Worm (Caenorhabditis elegans): Measurements from ENCODE around the gene sti-1.
A peak's percentile ranks its signal among the peaks of the same experiment; 100 is the strongest.

sti-1 gene

DNA sequence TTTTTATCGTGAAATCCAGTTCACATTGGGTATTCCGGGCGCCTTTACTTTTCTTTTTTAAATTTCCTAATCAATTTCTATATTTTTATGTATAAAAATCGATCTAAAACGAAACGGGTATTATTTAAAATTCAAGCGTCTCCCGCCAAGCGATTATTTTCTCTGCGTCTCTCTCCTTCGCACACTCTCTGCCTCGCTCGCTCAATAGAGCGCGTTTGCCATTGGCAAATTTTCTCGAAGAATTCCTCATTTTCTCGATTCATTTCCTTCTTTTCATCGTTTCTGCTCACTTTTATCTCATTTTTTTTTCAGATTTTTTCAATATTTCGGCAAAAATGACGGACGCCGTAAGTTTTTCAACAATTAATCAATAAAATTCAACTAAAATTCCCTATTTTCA lies at the start of gene sti-1:
Gene sti-1 (plus strand): TSS at position 263 of the 400 bp plus-strand sequence.
- TF ChIP-seq flt-1 (GFP tag; IDR thresholded peaks at IDR 0.05) = no peak
- no peak for TF ChIP-seq ref-1 (GFP tag; conservative IDR thresholded peaks at IDR 0.05)
- TF ChIP-seq klf-2 (GFP tag; conservative IDR thresholded peaks at IDR 0.05) = no peak
- TF ChIP-seq tab-1 (GFP tag; IDR thresholded peaks at IDR 0.05) = no peak
- no peak for TF ChIP-seq T22C8.4 (GFP tag; IDR thresholded peaks at IDR 0.05)
- no peak for TF ChIP-seq ztf-29 (GFP tag; IDR thresholded peaks at IDR 0.05)
- TF ChIP-seq ztf-23 (GFP tag; IDR thresholded peaks at IDR 0.05) = no peak
- peak; percentile 18 for TF ChIP-seq med-1 (GFP tag; optimal IDR thresholded peaks at IDR 0.05; ENCODE audit: insufficient read depth)
- TF ChIP-seq cog-1 (tag; optimal IDR thresholded peaks at IDR 0.05) = peak; percentile 68

DNA sequence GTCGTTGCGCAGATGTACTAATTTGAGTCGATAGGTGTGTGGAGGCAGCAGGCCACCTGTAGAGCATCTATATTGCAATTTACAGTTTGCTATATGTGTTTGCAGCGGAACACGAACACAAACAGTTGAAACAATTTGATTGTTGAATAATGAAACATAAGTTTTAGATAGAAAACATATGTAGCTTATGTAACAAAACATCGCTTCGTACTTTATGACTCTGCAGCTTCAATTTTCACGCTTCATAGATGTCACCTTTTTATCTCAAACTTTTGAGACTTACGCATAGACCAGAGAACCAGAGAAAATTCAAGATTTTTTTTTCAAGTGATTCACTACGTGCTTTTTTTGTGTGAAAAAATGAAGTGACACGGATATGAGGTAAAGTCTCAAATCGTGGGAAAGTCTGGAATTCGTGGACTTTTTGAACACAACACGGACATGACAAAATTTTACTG lies 49.4 kb upstream of the sti-1 start, which contains the start of gene fbxb-72:
Gene fbxb-72 (minus strand): TSS at position 58 of the 458 bp plus-strand sequence.
- TF ChIP-seq ref-1 (GFP tag; conservative IDR thresholded peaks at IDR 0.05) = no peak
- no peak for TF ChIP-seq cog-1 (tag; optimal IDR thresholded peaks at IDR 0.05)
- no peak for TF ChIP-seq klf-2 (GFP tag; conservative IDR thresholded peaks at IDR 0.05)
- peak; percentile 51; the same call in 1 of the 2 replicates for TF ChIP-seq flt-1 (GFP tag; IDR thresholded peaks at IDR 0.05)

DNA sequence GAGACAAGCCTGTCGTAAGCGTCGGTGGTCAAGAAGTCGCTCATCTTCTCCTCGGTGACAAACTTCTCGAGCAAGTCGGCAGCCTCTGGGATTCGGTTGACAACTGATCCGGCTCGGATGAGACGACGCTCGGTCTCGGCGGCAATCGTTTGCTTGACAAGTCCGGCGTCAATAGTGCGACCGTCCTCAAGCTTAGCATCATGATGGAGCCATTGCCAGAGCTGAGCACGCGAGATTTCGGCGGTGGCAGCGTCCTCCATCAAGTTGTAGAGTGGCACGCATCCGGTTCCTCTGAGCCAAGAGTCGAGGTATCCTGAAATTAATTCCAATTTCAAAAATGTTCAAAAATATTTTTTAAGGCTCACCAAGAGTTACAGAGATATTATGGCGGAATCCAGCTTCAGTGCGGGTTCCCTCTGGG lies 48.8 kb upstream of the sti-1 start:
- no peak for TF ChIP-seq flt-1 (GFP tag; IDR thresholded peaks at IDR 0.05)
- TF ChIP-seq med-1 (GFP tag; optimal IDR thresholded peaks at IDR 0.05; ENCODE audit: insufficient read depth) = no peak
- TF ChIP-seq ref-1 (GFP tag; conservative IDR thresholded peaks at IDR 0.05) = no peak
- no peak for TF ChIP-seq klf-2 (GFP tag; conservative IDR thresholded peaks at IDR 0.05)
- no peak for TF ChIP-seq tab-1 (GFP tag; IDR thresholded peaks at IDR 0.05)
- no peak for TF ChIP-seq T22C8.4 (GFP tag; IDR thresholded peaks at IDR 0.05)
- TF ChIP-seq ztf-29 (GFP tag; IDR thresholded peaks at IDR 0.05) = no peak
- no peak for TF ChIP-seq cog-1 (tag; optimal IDR thresholded peaks at IDR 0.05)
- TF ChIP-seq ztf-23 (GFP tag; IDR thresholded peaks at IDR 0.05) = no peak

DNA sequence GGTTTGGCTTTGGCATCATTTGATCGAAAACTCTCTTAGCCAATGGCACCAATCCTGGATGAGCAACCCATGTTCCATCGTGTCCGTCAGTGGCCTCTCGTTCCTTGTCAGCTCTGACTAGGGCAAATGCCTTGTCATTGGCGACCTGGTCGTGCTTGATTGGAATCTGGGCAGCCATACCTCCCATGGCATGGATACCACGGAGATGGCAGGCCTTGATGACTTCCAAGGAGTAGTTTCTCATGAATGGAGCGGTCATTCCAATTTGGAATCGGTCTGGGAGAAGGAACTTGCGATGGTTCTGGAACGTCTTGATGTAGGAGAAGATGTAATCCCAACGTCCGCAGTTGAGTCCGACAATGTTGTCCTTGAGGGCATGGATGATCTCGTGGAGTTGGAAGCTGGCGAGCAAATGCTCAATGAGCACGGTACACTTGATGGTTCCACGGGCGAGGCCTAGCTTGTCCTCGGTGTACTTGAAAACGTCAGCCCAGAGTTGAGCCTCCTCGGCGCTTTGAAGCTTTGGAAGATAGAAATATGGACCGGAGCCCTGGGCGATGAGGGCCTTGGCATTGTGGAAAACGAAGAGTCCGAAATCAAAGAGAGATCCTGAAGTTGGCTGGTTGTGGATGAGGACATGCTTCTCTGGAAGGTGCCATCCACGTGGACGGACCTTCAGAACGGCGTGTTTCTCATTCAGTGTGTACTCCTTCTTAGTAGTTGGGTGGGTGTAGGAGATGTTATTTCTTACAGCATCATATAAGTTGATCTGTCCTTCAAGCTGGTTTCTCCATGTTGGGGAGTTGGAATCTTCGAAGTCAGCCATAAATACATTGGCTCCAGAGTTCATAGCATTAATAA lies 48.1 kb upstream of the sti-1 start:
- TF ChIP-seq klf-2 (GFP tag; conservative IDR thresholded peaks at IDR 0.05) = no peak
- TF ChIP-seq flt-1 (GFP tag; IDR thresholded peaks at IDR 0.05) = 0 out of 2 replicates have a peak, but pooled peaks have one; percentile 45

DNA sequence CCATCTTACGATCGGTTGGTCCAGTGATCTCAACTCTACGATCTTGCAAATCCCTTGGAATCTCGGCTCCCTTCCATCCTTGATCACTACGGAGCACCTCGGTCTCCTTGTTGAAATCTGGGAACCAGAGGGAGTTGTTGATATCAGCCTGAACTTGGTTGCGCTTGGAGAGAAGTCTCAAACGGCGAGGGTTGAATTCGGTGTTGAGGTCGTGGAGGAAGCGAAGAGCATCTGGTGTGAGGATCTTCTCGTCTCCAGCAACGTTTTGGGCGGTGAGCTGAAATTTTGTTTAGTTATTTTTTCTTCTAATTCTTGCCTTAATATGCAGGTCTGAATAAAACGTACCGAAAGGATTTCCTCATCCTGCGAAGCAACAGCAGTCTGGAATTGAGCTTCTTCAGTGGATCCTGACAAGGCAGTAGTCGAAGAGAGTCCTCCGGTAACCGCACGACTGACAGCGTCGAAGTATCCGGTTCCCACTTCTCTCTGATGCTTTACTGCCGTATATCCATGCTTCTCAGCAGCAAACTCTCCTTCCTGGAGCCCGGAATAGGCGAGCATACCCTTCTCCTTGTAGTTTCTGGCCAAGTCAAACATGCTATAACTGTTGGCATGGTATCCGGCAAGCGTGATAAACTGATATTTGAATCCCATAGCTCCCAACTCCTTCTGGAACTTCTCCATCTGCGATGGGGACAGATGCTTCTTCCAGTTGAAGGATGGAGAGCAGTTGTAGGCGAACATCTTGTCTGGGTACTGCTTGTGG lies 47.3 kb upstream of the sti-1 start:
- TF ChIP-seq T22C8.4 (GFP tag; IDR thresholded peaks at IDR 0.05) (no peak), cog-1 (tag; optimal IDR thresholded peaks at IDR 0.05) (no peak), klf-2 (GFP tag; conservative IDR thresholded peaks at IDR 0.05) (no peak), ztf-29 (GFP tag; IDR thresholded peaks at IDR 0.05) (no peak), med-1 (GFP tag; optimal IDR thresholded peaks at IDR 0.05; ENCODE audit: insufficient read depth) (no peak), ref-1 (GFP tag; conservative IDR thresholded peaks at IDR 0.05) (no peak), flt-1 (GFP tag; IDR thresholded peaks at IDR 0.05) (no peak), tab-1 (GFP tag; IDR thresholded peaks at IDR 0.05) (no peak), ztf-23 (GFP tag; IDR thresholded peaks at IDR 0.05) (no peak)

DNA sequence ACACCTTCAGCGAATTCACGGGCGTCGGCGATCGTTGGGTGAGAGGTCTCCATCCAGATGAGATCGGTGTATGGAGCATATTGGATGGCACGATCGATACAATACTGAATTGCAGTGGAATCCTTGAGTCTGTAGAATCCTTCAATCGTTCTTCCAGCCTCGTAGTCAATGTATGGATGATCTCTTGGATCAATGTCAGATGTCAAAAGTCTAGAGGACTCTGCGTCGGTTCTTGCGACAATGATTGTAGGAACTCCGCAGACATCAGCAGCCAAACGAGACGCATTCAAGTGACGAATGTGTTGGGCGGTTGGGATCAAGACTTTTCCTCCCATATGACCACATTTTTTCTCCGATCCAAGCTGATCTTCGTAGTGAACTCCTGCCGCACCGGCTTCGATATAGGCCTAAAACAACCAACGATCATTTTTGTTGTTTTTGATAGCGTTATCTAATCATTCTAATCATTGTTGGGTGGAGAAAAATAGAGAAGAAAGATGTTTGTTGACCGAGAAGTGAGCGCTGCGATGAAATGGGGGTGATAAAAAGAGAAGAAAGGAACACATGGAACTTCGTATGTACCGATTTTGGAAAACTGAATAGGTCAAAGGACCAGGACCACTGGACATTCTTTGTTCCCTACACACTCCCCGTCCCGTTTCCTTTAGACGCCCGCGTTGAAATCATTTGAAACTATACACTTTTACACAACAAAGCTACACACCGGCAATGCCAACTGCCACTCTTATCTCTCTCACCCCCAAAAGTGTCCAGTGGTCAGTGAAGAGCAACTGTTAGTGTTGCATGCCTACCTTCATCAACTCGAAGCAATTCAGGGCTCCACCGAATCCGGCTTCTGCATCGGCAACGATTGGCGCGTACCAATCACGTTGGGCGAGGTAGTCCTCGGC lies 46.5 kb upstream of the sti-1 start:
- no peak for TF ChIP-seq ref-1 (GFP tag; conservative IDR thresholded peaks at IDR 0.05)
- no peak for TF ChIP-seq T22C8.4 (GFP tag; IDR thresholded peaks at IDR 0.05)
- TF ChIP-seq klf-2 (GFP tag; conservative IDR thresholded peaks at IDR 0.05) = no peak
- no peak for TF ChIP-seq med-1 (GFP tag; optimal IDR thresholded peaks at IDR 0.05; ENCODE audit: insufficient read depth)
- no peak for TF ChIP-seq ztf-29 (GFP tag; IDR thresholded peaks at IDR 0.05)
- TF ChIP-seq cog-1 (tag; optimal IDR thresholded peaks at IDR 0.05) = no peak
- TF ChIP-seq tab-1 (GFP tag; IDR thresholded peaks at IDR 0.05) = no peak
- no peak for TF ChIP-seq flt-1 (GFP tag; IDR thresholded peaks at IDR 0.05)

DNA sequence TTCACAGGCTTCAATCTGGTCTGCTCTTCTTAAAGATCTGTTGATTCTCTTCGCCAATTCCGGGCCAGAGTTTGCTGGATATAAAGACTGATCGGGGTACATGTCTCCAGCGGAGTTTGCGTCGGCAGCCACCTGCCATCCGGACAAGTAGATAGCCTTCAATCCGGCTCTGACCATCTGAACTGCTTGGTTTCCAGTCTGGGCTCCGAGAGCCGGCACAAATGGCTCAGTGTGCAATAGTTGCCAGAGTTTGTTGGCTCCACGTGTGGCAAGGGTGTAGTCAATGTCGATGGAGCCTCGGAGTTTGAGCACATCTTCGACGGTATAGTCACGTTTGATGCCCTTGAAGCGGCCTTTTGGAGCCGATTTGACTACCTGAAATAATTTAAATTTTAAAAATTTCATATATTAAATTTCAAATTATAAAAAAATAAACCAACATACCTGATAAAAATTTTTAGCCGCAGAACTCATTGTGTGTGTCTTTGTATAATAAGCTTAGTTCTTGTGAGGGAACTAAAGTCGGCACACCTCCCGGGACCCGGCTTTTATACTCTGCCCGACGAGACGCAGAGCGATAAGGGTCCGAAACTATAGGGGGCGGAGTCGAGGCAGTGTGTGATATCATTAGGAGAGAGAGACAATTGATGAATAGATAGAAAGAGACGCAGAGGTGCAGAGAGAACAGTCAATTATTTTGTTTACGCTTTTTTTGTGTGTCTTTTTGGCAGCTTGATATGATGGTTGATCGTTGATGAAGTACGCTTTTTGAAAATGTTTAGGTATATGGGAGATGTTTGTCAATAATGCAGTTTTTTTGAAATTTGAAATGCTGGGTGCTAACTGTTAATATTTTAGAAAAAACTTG lies 45.6 kb upstream of the sti-1 start, which contains the start of the genes icl-1 and srh-2:
Gene icl-1 (minus strand): TSS at position 521 of the 868 bp plus-strand sequence.
Gene srh-2 (plus strand): TSS at position 818 of the 868 bp plus-strand sequence.
- TF ChIP-seq med-1 (GFP tag; optimal IDR thresholded peaks at IDR 0.05; ENCODE audit: insufficient read depth) = no peak
- no peak for TF ChIP-seq cog-1 (tag; optimal IDR thresholded peaks at IDR 0.05)
- TF ChIP-seq ref-1 (GFP tag; conservative IDR thresholded peaks at IDR 0.05) = no peak
- TF ChIP-seq tab-1 (GFP tag; IDR thresholded peaks at IDR 0.05) = no peak
- TF ChIP-seq flt-1 (GFP tag; IDR thresholded peaks at IDR 0.05) = no peak

DNA sequence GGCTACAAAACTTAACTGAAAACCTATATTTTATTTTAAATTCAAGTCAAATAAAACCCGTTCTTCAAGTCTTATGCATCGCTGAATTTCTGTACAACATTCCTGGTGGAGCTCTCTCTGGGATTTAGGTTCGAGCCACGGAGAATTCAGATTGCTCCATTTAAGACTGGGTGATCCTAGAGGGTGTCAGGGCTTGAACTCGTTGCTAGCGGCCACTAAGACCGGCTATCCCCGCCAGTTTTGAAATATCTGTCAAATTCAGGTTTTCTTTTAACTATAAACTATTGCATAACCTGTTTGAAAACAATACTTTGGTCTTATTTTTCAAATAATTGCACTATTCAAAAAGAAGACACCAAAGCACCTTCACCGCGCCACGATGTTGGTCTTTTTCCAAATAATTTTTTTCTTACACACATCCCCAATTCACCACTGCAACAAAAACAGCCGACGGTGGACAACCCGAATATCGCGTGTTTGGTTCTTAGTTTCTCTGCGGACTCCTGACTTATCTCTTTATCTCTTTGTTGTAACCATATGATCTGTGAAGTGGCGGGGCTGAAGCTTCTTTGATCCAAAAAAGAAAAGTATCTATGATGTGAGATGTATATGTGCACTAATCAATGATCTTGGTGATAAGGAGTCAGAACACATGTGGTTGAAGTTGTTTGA lies 44.4 kb upstream of the sti-1 start:
- TF ChIP-seq ref-1 (GFP tag; conservative IDR thresholded peaks at IDR 0.05) = no peak
- no peak for TF ChIP-seq ztf-29 (GFP tag; IDR thresholded peaks at IDR 0.05)
- no peak for TF ChIP-seq T22C8.4 (GFP tag; IDR thresholded peaks at IDR 0.05)
- no peak for TF ChIP-seq ztf-23 (GFP tag; IDR thresholded peaks at IDR 0.05)
- TF ChIP-seq flt-1 (GFP tag; IDR thresholded peaks at IDR 0.05) = no peak
- no peak for TF ChIP-seq klf-2 (GFP tag; conservative IDR thresholded peaks at IDR 0.05)
- no peak for TF ChIP-seq cog-1 (tag; optimal IDR thresholded peaks at IDR 0.05)
- no peak for TF ChIP-seq tab-1 (GFP tag; IDR thresholded peaks at IDR 0.05)
- no peak for TF ChIP-seq med-1 (GFP tag; optimal IDR thresholded peaks at IDR 0.05; ENCODE audit: insufficient read depth)
